Worm (Caenorhabditis elegans): ENCODE results near the gene pdk-1.

ce11 chrX:1311577-1311976 is 9.6 kb upstream of the pdk-1 start:
- TF ChIP-seq him-1 (tag; optimal IDR thresholded peaks at IDR 0.05) (no peak), dao-5 (tag; optimal IDR thresholded peaks at IDR 0.05) (no peak)
